Worm (Caenorhabditis elegans) whole organism, L4 larva: ENCODE data around the gene idpp-5.
A peak's percentile ranks its signal among the peaks of the same experiment; 100 is the strongest.

ENCODE experiments used
- F10B5.3 ChIP-seq: sonication (generic microtip); optimal IDR thresholded peaks from 2 replicates; lab custom pipeline; 2016; ENCODE audit warnings: mild to moderate bottlenecking, missing genetic modification characterization, missing compliant biosample characterization
- F37D6.2 ChIP-seq: sonication (generic microtip); optimal IDR thresholded peaks from 2 replicates; lab custom pipeline; 2016; ENCODE audit warnings: mild to moderate bottlenecking, missing genetic modification characterization, missing compliant biosample characterization
- R02D3.7 ChIP-seq: fragments of 150-350 bp; sonication (generic microtip); optimal IDR thresholded peaks from 3 replicates; lab custom pipeline; 2014; ENCODE audit warnings: missing biosample characterization, missing genetic modification characterization
- T26A8.4 ChIP-seq: fragments of 200-800 bp; sonication (Bioruptor generic); IDR thresholded peaks from 2 replicates; pipeline ENCODE4 v1.3.6; 2022; ENCODE audit warnings: missing genetic modification characterization, missing compliant biosample characterization
- Y48G9A.11 ChIP-seq: fragments of 200-800 bp; sonication (Bioruptor generic); IDR thresholded peaks from 2 replicates; pipeline ENCODE4 v1.3.6; 2022; ENCODE audit warnings: missing genetic modification reagents, missing genetic modification characterization, missing compliant biosample characterization
- Y5F2A.4 ChIP-seq: fragments of 200-800 bp; sonication (Bioruptor generic); optimal IDR thresholded peaks from 2 replicates; lab custom pipeline; 2018; ENCODE audit warnings: mild to moderate bottlenecking, missing genetic modification characterization, missing compliant biosample characterization
- Y75B8A.6 ChIP-seq: fragments of 200-800 bp; sonication (Bioruptor generic); IDR thresholded peaks from 2 replicates; pipeline ENCODE4 v1.3.6; 2022; ENCODE audit warnings: missing genetic modification reagents, missing genetic modification characterization, missing compliant biosample characterization
- ZK337.2 ChIP-seq: fragments of 200-800 bp; sonication (Bioruptor generic); IDR thresholded peaks from 2 replicates; pipeline ENCODE4 v1.3.6; 2022; ENCODE audit warnings: missing genetic modification reagents, missing genetic modification characterization, missing compliant biosample characterization
- aha-1 ChIP-seq: fragments of 150-350 bp; peaks from one replicate; lab custom pipeline; 2014; ENCODE audit warnings: missing biosample characterization, missing genetic modification characterization
- aly-2 ChIP-seq: sonication (generic microtip); optimal IDR thresholded peaks from 2 replicates; lab custom pipeline; 2018; ENCODE audit warnings: missing biosample characterization, missing genetic modification characterization
- arid-1 ChIP-seq: fragments of 200-800 bp; sonication (Bioruptor generic); conservative IDR thresholded peaks from 2 replicates; pipeline ENCODE4 v1.3.6; 2022; ENCODE audit warnings: missing genetic modification reagents, missing genetic modification characterization, missing compliant biosample characterization
- ceh-20 ChIP-seq: fragments of 200-800 bp; sonication (Bioruptor generic); IDR thresholded peaks from 2 replicates; pipeline ENCODE4 v1.3.6; 2022; ENCODE audit warnings: missing genetic modification reagents, missing genetic modification characterization, missing compliant biosample characterization
- ceh-28 ChIP-seq: fragments of 150-350 bp; optimal IDR thresholded peaks from 2 replicates; lab custom pipeline; 2014; ENCODE audit warnings: missing biosample characterization, missing genetic modification reagents, missing genetic modification characterization
- ceh-32 ChIP-seq: sonication (generic microtip); optimal IDR thresholded peaks from 2 replicates; lab custom pipeline; 2016; ENCODE audit warnings: mild to moderate bottlenecking, missing genetic modification characterization, missing compliant biosample characterization; ENCODE audit not compliant: poor library complexity
- ceh-62 ChIP-seq: sonication (generic microtip); optimal IDR thresholded peaks from 2 replicates; lab custom pipeline; 2017; ENCODE audit warnings: missing biosample characterization, missing genetic modification characterization
- ces-1 ChIP-seq: fragments of 150-350 bp; sonication (generic microtip); optimal IDR thresholded peaks from 4 replicates; lab custom pipeline; 2014; ENCODE audit warnings: missing biosample characterization, missing genetic modification reagents, missing genetic modification characterization
- daf-16 ChIP-seq, 3 experiments: sonication (generic microtip); optimal IDR thresholded peaks; 2 replicates each; lab custom pipeline; 2016 to 2017; ENCODE audit warnings: missing genetic modification characterization in 3 of 3, missing genetic modification reagents in 3 of 3, mild to moderate bottlenecking in 2 of 3, missing compliant biosample characterization in 2 of 3, missing biosample characterization in 1 of 3, moderate library complexity in 1 of 3
- dmd-6 ChIP-seq: fragments of 200-800 bp; sonication (Bioruptor generic); IDR thresholded peaks from 2 replicates; pipeline ENCODE4 v1.3.6; 2022; ENCODE audit warnings: missing genetic modification reagents, missing genetic modification characterization, missing compliant biosample characterization
- dmd-9 ChIP-seq: fragments of 200-800 bp; sonication (Bioruptor generic); IDR thresholded peaks from 2 replicates; pipeline ENCODE4 v1.3.6; 2022; ENCODE audit warnings: missing genetic modification reagents, missing genetic modification characterization, missing compliant biosample characterization
- dpl-1 ChIP-seq: fragments of 150-350 bp; optimal IDR thresholded peaks from 2 replicates; lab custom pipeline; 2014; ENCODE audit warnings: missing biosample characterization, missing genetic modification reagents, missing genetic modification characterization
- dve-1 ChIP-seq: sonication (generic microtip); optimal IDR thresholded peaks from 2 replicates; lab custom pipeline; 2017; ENCODE audit warnings: antibody characterized with exemption, mild to moderate bottlenecking, missing genetic modification characterization, missing compliant biosample characterization; ENCODE audit not compliant: insufficient read depth
- egl-43 ChIP-seq: fragments of 200-800 bp; sonication (Bioruptor generic); IDR thresholded peaks from 2 replicates; pipeline ENCODE4 v1.3.6; 2022; ENCODE audit warnings: missing genetic modification reagents, missing genetic modification characterization, missing compliant biosample characterization
- fos-1 ChIP-seq: fragments of 150-350 bp; optimal IDR thresholded peaks from 2 replicates; lab custom pipeline; 2014; ENCODE audit warnings: missing biosample characterization, missing genetic modification characterization
- hlh-11 ChIP-seq: fragments of 200-800 bp; sonication (Bioruptor generic); optimal IDR thresholded peaks from 2 replicates; lab custom pipeline; 2018; ENCODE audit warnings: mild to moderate bottlenecking, missing genetic modification characterization, missing compliant biosample characterization
- lin-13 ChIP-seq: fragments of 150-350 bp; optimal IDR thresholded peaks from 2 replicates; lab custom pipeline; 2014; ENCODE audit warnings: missing biosample characterization, missing genetic modification reagents, missing genetic modification characterization
- lsy-2 ChIP-seq, 2 experiments: fragments of 150-350 bp in 1 of 2; sonication (generic microtip) in 1 of 2; optimal IDR thresholded peaks; 2 replicates each; lab custom pipeline; 2014 to 2017; ENCODE audit warnings: missing biosample characterization in 2 of 2, missing genetic modification characterization in 2 of 2
- madf-5 ChIP-seq, 2 experiments: fragments of 200-800 bp; sonication (Bioruptor generic); IDR thresholded peaks; 2 replicates each; pipeline ENCODE4 v1.3.6; 2022; ENCODE audit warnings: missing compliant biosample characterization in 2 of 2, missing genetic modification characterization in 2 of 2
- mdl-1 ChIP-seq, 2 experiments: fragments of 150-350 bp in 1 of 2; sonication (generic microtip) in 1 of 2; optimal IDR thresholded peaks; 2 replicates each; lab custom pipeline; 2014 to 2017; ENCODE audit warnings: missing biosample characterization in 2 of 2, missing genetic modification characterization in 2 of 2
- mdt-29 ChIP-seq: fragments of 200-800 bp; sonication (Bioruptor generic); IDR thresholded peaks from 2 replicates; pipeline ENCODE4 v1.3.6; 2022; ENCODE audit warnings: missing genetic modification reagents, missing genetic modification characterization, missing compliant biosample characterization
- mxl-2 ChIP-seq: fragments of 200-800 bp; sonication (Bioruptor generic); conservative IDR thresholded peaks from 2 replicates; pipeline ENCODE4 v1.3.6; 2022; ENCODE audit warnings: missing genetic modification reagents, missing genetic modification characterization, missing compliant biosample characterization
- mxl-3 ChIP-seq: fragments of 200-800 bp; sonication (Bioruptor generic); optimal IDR thresholded peaks from 2 replicates; lab custom pipeline; 2018; ENCODE audit warnings: mild to moderate bottlenecking, missing genetic modification characterization, missing compliant biosample characterization
- nhr-11 ChIP-seq: fragments of 150-350 bp; optimal IDR thresholded peaks from 2 replicates; lab custom pipeline; 2014; ENCODE audit warnings: missing biosample characterization, missing genetic modification characterization
- nhr-25 ChIP-seq: sonication (generic microtip); optimal IDR thresholded peaks from 2 replicates; lab custom pipeline; 2017; ENCODE audit warnings: missing genetic modification characterization, mild to moderate bottlenecking, missing compliant biosample characterization, antibody characterized with exemption, moderate library complexity, borderline replicate concordance; ENCODE audit not compliant: insufficient read depth
- nhr-28 ChIP-seq: fragments of 150-350 bp; optimal IDR thresholded peaks from 2 replicates; lab custom pipeline; 2014; ENCODE audit warnings: missing biosample characterization, missing genetic modification characterization
- nhr-41 ChIP-seq: fragments of 200-800 bp; sonication (Bioruptor generic); IDR thresholded peaks from 2 replicates; pipeline ENCODE4 v1.3.6; 2022; ENCODE audit warnings: missing genetic modification reagents, missing genetic modification characterization, missing compliant biosample characterization
- nhr-6 ChIP-seq: fragments of 150-350 bp; optimal IDR thresholded peaks from 2 replicates; lab custom pipeline; 2014; ENCODE audit warnings: missing biosample characterization, missing genetic modification characterization
- nhr-77 ChIP-seq: fragments of 150-350 bp; optimal IDR thresholded peaks from 2 replicates; lab custom pipeline; 2014; ENCODE audit warnings: missing biosample characterization, missing genetic modification characterization
- pqm-1 ChIP-seq: sonication (generic microtip); optimal IDR thresholded peaks from 2 replicates; lab custom pipeline; 2017; ENCODE audit warnings: missing biosample characterization, missing genetic modification characterization
- rbr-2 ChIP-seq: sonication (generic microtip); optimal IDR thresholded peaks from 2 replicates; lab custom pipeline; 2016; ENCODE audit warnings: missing genotype, missing genetic modification characterization, missing compliant biosample characterization
- saeg-2 ChIP-seq: fragments of 200-800 bp; sonication (Bioruptor generic); IDR thresholded peaks from 2 replicates; pipeline ENCODE4 v1.3.6; 2022; ENCODE audit warnings: missing genetic modification reagents, missing genetic modification characterization, missing compliant biosample characterization
- snpc-1.2 ChIP-seq: fragments of 200-800 bp; sonication (Bioruptor generic); IDR thresholded peaks from 2 replicates; pipeline ENCODE4 v1.3.6; 2022; ENCODE audit warnings: missing genetic modification reagents, missing genetic modification characterization, missing compliant biosample characterization
- snpc-4 ChIP-seq: fragments of 150-350 bp; optimal IDR thresholded peaks from 2 replicates; lab custom pipeline; 2014; ENCODE audit warnings: missing biosample characterization, missing genetic modification characterization
- unc-39 ChIP-seq: sonication (generic microtip); optimal IDR thresholded peaks from 2 replicates; lab custom pipeline; 2017; ENCODE audit warnings: missing biosample characterization, missing genetic modification characterization
- vab-7 ChIP-seq: fragments of 200-800 bp; sonication (Bioruptor generic); IDR thresholded peaks from 2 replicates; pipeline ENCODE4 v1.3.6; 2022; ENCODE audit warnings: missing genetic modification reagents, missing genetic modification characterization, missing compliant biosample characterization
- zag-1 ChIP-seq: fragments of 150-350 bp; optimal IDR thresholded peaks from 2 replicates; lab custom pipeline; 2014; ENCODE audit warnings: missing biosample characterization, missing genetic modification characterization
- zfp-2 ChIP-seq: sonication (generic microtip); optimal IDR thresholded peaks from 2 replicates; lab custom pipeline; 2016; ENCODE audit warnings: mild to moderate bottlenecking, missing genetic modification characterization, missing compliant biosample characterization
- zip-11 ChIP-seq: fragments of 200-800 bp; sonication (Bioruptor generic); IDR thresholded peaks from 2 replicates; pipeline ENCODE4 v1.3.6; 2022; ENCODE audit warnings: missing genetic modification characterization, missing compliant biosample characterization
- zip-2 ChIP-seq: fragments of 150-350 bp; optimal IDR thresholded peaks from 2 replicates; lab custom pipeline; 2014; ENCODE audit warnings: missing biosample characterization, missing genetic modification characterization

Gene idpp-5

DNA sequence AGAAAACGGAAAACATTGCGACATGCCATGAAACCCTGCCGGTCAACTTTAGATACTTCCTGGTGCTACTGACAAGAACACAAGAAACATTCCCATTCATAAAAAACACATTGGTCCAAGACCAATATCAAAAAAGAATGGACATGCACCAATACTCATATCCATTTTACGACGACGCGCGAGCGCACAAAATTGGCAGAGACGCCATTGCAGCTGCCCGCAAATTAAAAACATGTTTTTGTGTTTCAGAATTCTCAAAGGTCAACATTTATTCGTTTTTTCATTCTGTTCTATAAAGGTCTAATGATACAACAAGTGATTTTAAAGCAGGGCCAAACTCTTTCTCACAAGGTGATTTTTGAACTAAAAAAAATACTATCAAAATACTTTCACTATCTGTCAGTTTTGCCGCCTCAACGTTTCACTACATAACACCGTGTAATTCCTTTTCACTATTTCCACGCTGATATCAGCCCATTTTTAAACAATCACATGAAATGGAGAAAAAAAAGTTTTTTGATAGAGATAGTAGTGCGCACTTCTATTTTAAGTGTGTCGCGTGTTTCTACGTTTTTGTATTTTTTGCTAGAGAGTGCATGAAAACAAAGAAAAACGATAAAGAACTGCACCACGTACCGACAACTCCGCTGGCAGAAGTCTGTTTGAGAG is 26.4 kb upstream of the idpp-5 start (continued):
- peak; percentile 38; the same call in 1 of the 2 replicates for TF ChIP-seq dmd-6 (GFP tag; lab: Robert Waterston, UW)
- TF ChIP-seq nhr-41: no peak
- TF ChIP-seq ZK337.2: no peak
- TF ChIP-seq snpc-4 (tag; lab: Kevin White, UChicago): no peak
- TF ChIP-seq mxl-3 (GFP tag; lab: Kevin White, UChicago): peak; percentile 60
- peak; percentile 80 for TF ChIP-seq dve-1 (tag; lab: Kevin White, UChicago)
- TF ChIP-seq mdt-29 (GFP tag; lab: Robert Waterston, UW): no peak
- TF ChIP-seq aha-1 (tag; lab: Kevin White, UChicago): peak; percentile 59
- TF ChIP-seq nhr-6 (tag; lab: Kevin White, UChicago): no peak
- TF ChIP-seq nhr-28 (tag; lab: Kevin White, UChicago): peak; percentile 94
- TF ChIP-seq Y48G9A.11: no peak
- no peak for TF ChIP-seq daf-16 (GFP tag; optimal IDR thresholded peaks at IDR 0.05; lab: Kevin White, UChicago)
- peak; percentile 77 for TF ChIP-seq daf-16 (tag; optimal IDR thresholded peaks at IDR 0.05; lab: Kevin White, UChicago)
- TF ChIP-seq hlh-11: peak; percentile 68
- no peak for TF ChIP-seq arid-1 (GFP tag; lab: Robert Waterston, UW)
- TF ChIP-seq dpl-1 (GFP tag; lab: Kevin White, UChicago): no peak
- TF ChIP-seq R02D3.7 (tag; lab: Kevin White, UChicago): no peak
- TF ChIP-seq zip-11 (GFP tag; lab: Robert Waterston, UW): no peak
- TF ChIP-seq zag-1: no peak
- TF ChIP-seq rbr-2 (tag; lab: Kevin White, UChicago): no peak
- TF ChIP-seq ceh-28 (tag; lab: Kevin White, UChicago): no peak
- no peak for TF ChIP-seq zfp-2 (tag; lab: Kevin White, UChicago)

DNA sequence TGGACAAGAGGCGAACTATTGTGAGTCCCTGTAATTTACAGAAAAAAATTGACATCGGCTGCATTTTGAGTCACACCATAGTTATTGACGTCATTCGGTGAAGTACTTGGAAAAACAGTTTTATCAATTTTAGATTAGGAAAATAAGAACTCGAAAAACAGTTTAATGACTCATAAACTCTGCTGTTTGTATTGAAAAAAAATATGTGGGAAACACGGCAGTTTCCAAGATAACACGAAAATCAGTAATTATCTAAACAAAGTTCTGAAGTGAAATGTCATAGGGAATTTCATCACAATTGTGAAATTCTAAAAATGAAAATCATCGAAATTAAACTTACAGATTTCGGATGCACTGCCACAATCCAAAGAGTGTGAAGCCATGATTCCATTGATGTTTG is 22.2 kb upstream of the idpp-5 start:
- TF ChIP-seq Y75B8A.6 (GFP tag; lab: Robert Waterston, UW): no peak
- peak; percentile 35 for TF ChIP-seq hlh-11
- TF ChIP-seq F10B5.3 (tag; lab: Kevin White, UChicago): no peak
- no peak for TF ChIP-seq ZK337.2
- peak; percentile 20 for TF ChIP-seq nhr-77 (tag; lab: Kevin White, UChicago)
- no peak for TF ChIP-seq pqm-1 (tag; lab: Kevin White, UChicago)
- TF ChIP-seq unc-39 (tag; lab: Kevin White, UChicago): no peak
- TF ChIP-seq dpl-1 (GFP tag; lab: Kevin White, UChicago): no peak
- TF ChIP-seq madf-5 (GFP tag; IDR thresholded peaks at IDR 0.05; lab: Robert Waterston, UW): no peak
- TF ChIP-seq vab-7 (GFP tag; lab: Robert Waterston, UW): no peak
- no peak for TF ChIP-seq mdt-29 (GFP tag; lab: Robert Waterston, UW)
- TF ChIP-seq saeg-2: no peak
- no peak for TF ChIP-seq mxl-2 (GFP tag; lab: Robert Waterston, UW)
- TF ChIP-seq ceh-32 (tag; lab: Kevin White, UChicago): no peak
- TF ChIP-seq nhr-41: no peak
- TF ChIP-seq zip-2: no peak
- no peak for TF ChIP-seq F37D6.2
- TF ChIP-seq ces-1 (GFP tag; lab: Kevin White, UChicago): no peak
- no peak for TF ChIP-seq T26A8.4
- peak; percentile 12; the same call in 1 of the 2 replicates for TF ChIP-seq dmd-6 (GFP tag; lab: Robert Waterston, UW)
- no peak for TF ChIP-seq Y5F2A.4 (GFP tag; lab: Kevin White, UChicago)
- no peak for TF ChIP-seq dmd-9 (GFP tag; lab: Robert Waterston, UW)
- TF ChIP-seq zfp-2 (tag; lab: Kevin White, UChicago): no peak
- TF ChIP-seq ceh-20: no peak
- TF ChIP-seq daf-16 (GFP tag; optimal IDR thresholded peaks at IDR 0.05; lab: Kevin White, UChicago): no peak
- peak; percentile 97 for TF ChIP-seq daf-16 (tag; optimal IDR thresholded peaks at IDR 0.05; lab: Kevin White, UChicago)
- no peak for TF ChIP-seq nhr-25 (tag; lab: Kevin White, UChicago)
- TF ChIP-seq egl-43 (GFP tag; lab: Robert Waterston, UW): no peak
- TF ChIP-seq lin-13 (GFP tag; lab: Kevin White, UChicago): no peak
- TF ChIP-seq snpc-1.2 (GFP tag; lab: Robert Waterston, UW): no peak
- TF ChIP-seq lsy-2 (tag; optimal IDR thresholded peaks at IDR 0.05; lab: Kevin White, UChicago): no peak
- peak in 1 of 2 experiments; percentile 11 for TF ChIP-seq mdl-1 (tag; optimal IDR thresholded peaks at IDR 0.05; lab: Kevin White, UChicago)
- no peak for TF ChIP-seq ceh-62 (tag; lab: Kevin White, UChicago)
- TF ChIP-seq nhr-11 (tag; lab: Kevin White, UChicago): no peak
- TF ChIP-seq fos-1: no peak
- TF ChIP-seq aly-2: no peak
